Worm (Caenorhabditis elegans) whole organism, L4/young adult: ENCODE results near the gene mrck-1.

Experiments used
- W03F9.2 ChIP-seq: fragments of 150-350 bp; optimal IDR thresholded peaks from 2 replicates; lab custom pipeline; 2014; ENCODE audit warnings: missing biosample characterization, missing genetic modification characterization
- dao-5 ChIP-seq: sonication (generic microtip); optimal IDR thresholded peaks from 2 replicates; lab custom pipeline; 2016; ENCODE audit warnings: missing genotype, missing genetic modification characterization, moderate library complexity, missing compliant biosample characterization
- him-1 ChIP-seq: sonication (generic microtip); optimal IDR thresholded peaks from 2 replicates; lab custom pipeline; 2016; ENCODE audit warnings: missing genotype, missing genetic modification reagents, missing genetic modification characterization, missing compliant biosample characterization

mrck-1 gene

ce11 chrV:6267237-6267812 lies at the start of gene mrck-1:
Gene mrck-1 (minus strand): TSS chrV:6267287.
- TF ChIP-seq him-1 (tag; lab: Kevin White, UChicago) = peak; percentile 92
- peak; percentile 64 for TF ChIP-seq W03F9.2 (tag; lab: Kevin White, UChicago)
- TF ChIP-seq dao-5 (tag; lab: Kevin White, UChicago) = no peak

DNA sequence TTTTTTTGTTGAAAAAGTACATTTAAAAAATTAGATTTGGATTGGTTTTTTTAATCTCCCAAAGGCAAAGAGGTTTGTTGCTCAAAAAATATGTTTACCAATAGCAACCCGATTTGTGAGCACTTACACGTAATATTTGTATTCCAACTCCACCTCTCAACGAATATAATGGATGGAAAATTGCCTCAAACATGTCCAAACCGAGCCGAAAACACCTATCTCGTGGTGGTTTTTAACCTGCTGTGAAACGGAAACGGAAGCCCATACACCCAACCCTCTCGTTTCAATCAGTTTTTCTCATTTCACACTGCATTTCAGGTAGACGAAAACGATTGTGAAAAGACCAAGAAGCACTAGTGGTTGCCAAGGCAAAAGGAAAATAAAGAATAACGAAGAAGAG lies 49.5 kb upstream of the mrck-1 start, which contains the start of gene cest-24:
cest-24 (plus strand) TSS at position 301 of the 400 bp plus-strand sequence.
- TF ChIP-seq W03F9.2 (tag; lab: Kevin White, UChicago) (no peak), him-1 (tag; lab: Kevin White, UChicago) (no peak), dao-5 (tag; lab: Kevin White, UChicago) (no peak)

DNA sequence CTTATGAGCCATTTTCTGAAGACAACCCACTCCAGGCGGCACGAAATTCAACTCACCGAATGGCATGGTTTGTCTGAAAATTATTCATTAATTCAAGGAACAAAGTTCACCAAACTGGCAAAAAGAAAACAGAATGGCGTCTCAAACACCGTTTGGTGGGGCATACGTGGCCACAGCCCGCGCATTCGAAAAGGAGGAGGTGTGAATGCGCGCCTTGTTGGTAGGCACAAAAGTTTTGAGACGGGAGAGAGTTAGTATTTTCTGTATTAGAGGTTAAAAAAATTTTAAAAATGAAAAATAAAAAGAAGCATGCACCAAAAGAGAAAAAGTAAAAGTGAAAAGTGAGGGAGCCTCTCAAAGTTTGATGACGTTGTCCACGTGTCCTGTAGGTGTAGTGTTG lies 44.8 kb upstream of the mrck-1 start:
- TF ChIP-seq W03F9.2 (tag; lab: Kevin White, UChicago) = no peak

- TF ChIP-seq him-1 (tag; lab: Kevin White, UChicago) (no peak), W03F9.2 (tag; lab: Kevin White, UChicago) (no peak), dao-5 (tag; lab: Kevin White, UChicago) (no peak)
Observed at ce11 chrV:6303471-6303870, 36.4 kb upstream of the mrck-1 start, which contains the start of gene sago-1. Gene sago-1 (plus strand): TSS chrV:6303771.

DNA sequence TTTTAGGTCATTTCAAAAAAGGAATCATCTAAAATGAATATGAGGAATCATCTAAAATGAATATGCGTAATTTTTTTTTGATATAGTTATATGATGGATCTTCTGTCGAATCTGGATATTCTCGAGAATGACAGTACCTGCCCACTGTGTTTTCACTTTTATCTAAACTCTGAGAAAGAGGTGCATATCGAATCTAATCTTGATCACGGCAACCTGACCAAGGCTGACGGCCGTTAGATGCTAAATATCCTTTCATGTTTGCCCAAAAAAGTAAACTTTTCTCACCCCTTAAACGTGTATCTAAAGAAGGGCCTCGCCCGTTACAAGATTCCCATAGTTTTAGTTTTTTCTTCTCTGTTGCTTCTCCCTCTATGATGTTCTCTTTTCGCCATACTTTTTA lies 35.4 kb upstream of the mrck-1 start:
- TF ChIP-seq W03F9.2 (tag; lab: Kevin White, UChicago) = no peak
- no peak for TF ChIP-seq him-1 (tag; lab: Kevin White, UChicago)
- no peak for TF ChIP-seq dao-5 (tag; lab: Kevin White, UChicago)

ce11 chrV:6301046-6301445 lies 34.0 kb upstream of the mrck-1 start:
- no peak for TF ChIP-seq dao-5 (tag; lab: Kevin White, UChicago)
- TF ChIP-seq him-1 (tag; lab: Kevin White, UChicago) = no peak
- no peak for TF ChIP-seq W03F9.2 (tag; lab: Kevin White, UChicago)

- TF ChIP-seq him-1 (tag; lab: Kevin White, UChicago) = no peak
Observed at ce11 chrV:6292401-6292800, 25.3 kb upstream of the mrck-1 start, which contains the start of gene K12B6.9. Gene K12B6.9 (minus strand): TSS chrV:6292666.

DNA sequence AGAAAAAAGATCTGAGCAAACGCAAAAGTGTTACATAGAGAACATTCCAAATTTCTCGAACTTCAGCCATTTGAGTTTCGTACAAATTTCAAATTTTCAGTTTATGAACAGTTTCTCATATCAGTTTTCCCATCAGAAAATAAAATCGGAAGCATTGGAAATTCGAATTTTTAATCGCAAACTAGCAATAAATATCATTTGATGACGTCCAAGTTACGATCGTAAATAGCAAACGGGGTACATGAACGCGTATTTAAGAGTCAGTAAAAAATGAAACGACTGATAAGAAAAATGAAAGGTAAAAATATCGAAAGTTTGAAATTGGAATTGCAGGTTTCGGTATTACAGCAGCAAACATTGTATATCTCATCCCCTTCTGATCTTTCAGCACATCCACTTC lies 24.2 kb upstream of the mrck-1 start:
- TF ChIP-seq W03F9.2 (tag; lab: Kevin White, UChicago) (no peak), dao-5 (tag; lab: Kevin White, UChicago) (no peak), him-1 (tag; lab: Kevin White, UChicago) (no peak)

ce11 chrV:6288607-6289006 lies 21.5 kb upstream of the mrck-1 start, which contains the start of gene K12B6.11:
Gene K12B6.11 (plus strand): TSS chrV:6288907.
- TF ChIP-seq him-1 (tag; lab: Kevin White, UChicago) (no peak), W03F9.2 (tag; lab: Kevin White, UChicago) (no peak), dao-5 (tag; lab: Kevin White, UChicago) (no peak)

DNA sequence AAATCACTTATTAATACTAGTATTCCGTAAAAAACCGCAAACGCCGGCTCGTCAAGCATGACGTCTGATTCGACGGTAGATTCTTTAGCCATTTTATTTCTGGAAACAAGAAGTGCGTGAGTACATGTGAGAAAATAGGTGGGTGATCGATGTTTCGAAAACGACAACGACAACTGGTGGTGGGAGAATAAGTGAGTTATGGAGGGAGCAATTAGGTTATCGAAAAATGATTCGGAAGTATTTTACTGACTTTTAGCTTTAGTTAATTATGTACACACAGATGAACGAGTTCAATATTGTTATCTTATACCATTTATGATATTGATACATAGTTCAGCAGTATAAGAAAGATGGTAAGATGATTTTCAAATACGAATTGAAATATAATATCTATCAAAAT lies 19.3 kb upstream of the mrck-1 start, which contains the start of gene srn-1:
srn-1 (minus strand) TSS at position 101 of the 400 bp plus-strand sequence.
- TF ChIP-seq him-1 (tag; lab: Kevin White, UChicago) (no peak), W03F9.2 (tag; lab: Kevin White, UChicago) (no peak), dao-5 (tag; lab: Kevin White, UChicago) (no peak)

- TF ChIP-seq W03F9.2 (tag; lab: Kevin White, UChicago) (no peak), dao-5 (tag; lab: Kevin White, UChicago) (no peak), him-1 (tag; lab: Kevin White, UChicago) (no peak)
Observed at ce11 chrV:6281175-6281574, 14.1 kb upstream of the mrck-1 start, which contains the start of the genes K12B6.4 and spe-49. Gene K12B6.4 (minus strand): TSS chrV:6281275. Gene spe-49 (plus strand): TSS chrV:6281359.

DNA sequence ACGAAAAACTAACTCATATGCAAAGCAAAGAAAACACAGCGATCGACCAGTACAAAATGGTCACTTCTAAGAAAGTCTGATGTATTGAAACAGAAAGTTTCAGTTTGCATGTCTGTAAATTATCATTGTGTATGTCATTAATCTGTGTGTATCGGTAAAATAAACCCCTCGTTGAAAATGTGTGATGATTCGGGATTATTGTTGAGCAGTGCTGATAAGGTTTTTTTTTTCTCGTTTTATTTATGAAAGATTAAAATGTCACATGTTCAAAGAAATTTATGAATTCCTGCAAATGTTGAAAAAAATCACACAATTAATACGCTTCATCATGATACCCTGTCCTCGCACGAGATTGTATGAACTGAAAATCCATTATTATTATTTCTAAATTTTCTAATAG lies 13.0 kb upstream of the mrck-1 start:
- TF ChIP-seq him-1 (tag; lab: Kevin White, UChicago) = no peak

DNA sequence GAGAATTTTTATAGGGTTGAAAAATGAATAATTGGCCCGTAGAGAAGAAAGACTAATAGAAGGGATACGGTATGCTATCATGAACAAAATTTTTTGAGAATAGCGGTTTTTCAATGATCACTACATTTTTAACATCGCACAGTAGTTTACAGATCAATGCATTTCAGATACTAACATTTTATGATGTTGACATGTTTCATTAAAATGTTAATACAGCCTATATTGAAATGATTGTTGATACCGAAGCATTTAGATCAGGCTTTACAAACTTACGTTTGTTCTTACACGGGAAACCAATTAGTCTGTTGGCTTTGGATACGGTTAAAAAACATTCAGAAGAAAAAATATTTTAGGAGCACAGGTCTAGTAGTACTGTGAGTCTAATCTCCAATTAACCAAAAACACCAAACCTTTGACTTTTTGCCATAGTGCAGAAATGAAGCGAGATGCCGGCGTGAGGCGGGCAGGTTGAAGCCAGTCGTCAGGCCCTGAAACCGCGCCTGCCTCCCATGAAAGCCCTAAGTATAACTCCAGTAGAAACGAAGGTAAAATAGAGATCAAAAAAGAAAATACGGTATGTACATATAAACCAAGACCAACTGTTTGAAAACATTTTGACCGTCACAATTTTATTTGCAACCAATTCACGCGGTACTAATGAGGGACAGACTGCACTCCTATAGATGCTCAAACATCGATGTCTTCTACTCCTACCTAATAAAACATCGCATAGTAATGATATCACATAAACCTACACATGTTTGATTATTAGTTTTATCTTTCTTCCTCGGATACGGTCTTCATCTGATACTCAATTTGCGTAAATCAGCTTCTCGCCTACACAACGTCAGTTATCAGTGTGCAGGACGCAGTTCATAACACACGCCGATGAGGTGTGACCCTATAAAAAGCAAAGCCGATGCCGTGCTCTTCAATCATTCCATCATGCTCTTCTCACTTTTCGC lies 11.3 kb upstream of the mrck-1 start, which contains the start of gene fil-2:
fil-2 (plus strand) TSS at position 915 of the 965 bp plus-strand sequence.
- TF ChIP-seq dao-5 (tag; lab: Kevin White, UChicago) = no peak
- no peak for TF ChIP-seq W03F9.2 (tag; lab: Kevin White, UChicago)
- TF ChIP-seq him-1 (tag; lab: Kevin White, UChicago) = no peak
